Worm (Caenorhabditis elegans) whole organism, late embryonic: ENCODE measurements around the gene klp-11.

Source experiments
- elt-2 ChIP-seq: sonication (generic microtip); optimal IDR thresholded peaks from 2 replicates; lab custom pipeline; 2016; ENCODE audit warnings: missing genetic modification reagents, missing genetic modification characterization, missing compliant biosample characterization
- sox-4 ChIP-seq: sonication (generic microtip); optimal IDR thresholded peaks from 2 replicates; lab custom pipeline; 2017; ENCODE audit warnings: mild to moderate bottlenecking, missing genetic modification characterization, inconsistent platforms, missing compliant biosample characterization
- unc-3 ChIP-seq, 2 experiments: fragments of 200-800 bp in 1 of 2; sonication (Bioruptor generic) in 1 of 2; sonication (generic microtip) in 1 of 2; conservative IDR thresholded peaks in 1 of 2; optimal IDR thresholded peaks in 1 of 2; 2 replicates each; pipeline versions ENCODE4 v1.3.6 to Lab custom; 2016 to 2022; ENCODE audit warnings: missing compliant biosample characterization in 2 of 2, missing genetic modification characterization in 2 of 2, missing genetic modification reagents in 1 of 2

DNA sequence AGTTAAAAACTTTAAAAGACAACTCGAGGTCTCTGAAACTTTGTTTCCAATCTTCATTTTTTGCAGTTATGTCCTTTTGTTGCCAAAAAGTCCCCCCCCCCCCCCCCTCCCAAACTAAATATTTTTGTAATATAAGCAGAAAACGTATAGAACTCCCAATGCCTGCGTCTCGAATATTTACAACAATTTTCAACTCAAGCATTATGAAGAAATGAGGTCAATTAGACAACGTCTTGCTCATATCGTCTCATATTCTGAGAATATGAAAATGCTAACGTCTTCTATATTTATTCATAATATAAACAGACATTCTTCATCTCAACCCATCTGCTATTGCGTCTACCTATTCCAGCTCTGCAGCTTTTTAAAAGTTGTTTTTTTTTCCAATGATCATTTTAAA lies 43.7 kb downstream of the klp-11 start, which contains the start of gene H23L24.1:
- TF ChIP-seq elt-2 (tag; lab: Kevin White, UChicago) (no peak), sox-4 (no peak), unc-3 (GFP tag; conservative IDR thresholded peaks at IDR 0.05; lab: Robert Waterston, UW) (no peak), unc-3 (tag; optimal IDR thresholded peaks at IDR 0.05; lab: Kevin White, UChicago) (no peak)
